Worm (Caenorhabditis elegans) whole organism, L2 larva: ENCODE results near the gene srx-23.

Experiments used
- fos-1 ChIP-seq: fragments of 150-350 bp; optimal IDR thresholded peaks from 2 replicates; lab custom pipeline; 2014; ENCODE audit warnings: missing biosample characterization, missing genetic modification characterization
- mab-5 ChIP-seq: fragments of 150-350 bp; optimal IDR thresholded peaks from 2 replicates; lab custom pipeline; 2014; ENCODE audit warnings: missing biosample characterization, missing genetic modification characterization
- nhr-23 ChIP-seq: fragments of 150-350 bp; optimal IDR thresholded peaks from 2 replicates; lab custom pipeline; 2014; ENCODE audit warnings: missing biosample characterization, missing genetic modification reagents, missing genetic modification characterization
- skn-1 ChIP-seq: sonication (generic microtip); optimal IDR thresholded peaks from 2 replicates; lab custom pipeline; 2017; ENCODE audit warnings: missing biosample characterization, missing genetic modification characterization
- snpc-4 ChIP-seq: fragments of 150-350 bp; optimal IDR thresholded peaks from 2 replicates; lab custom pipeline; 2014; ENCODE audit warnings: missing biosample characterization, missing genetic modification characterization
- zag-1 ChIP-seq: fragments of 150-350 bp; optimal IDR thresholded peaks from 2 replicates; lab custom pipeline; 2014; ENCODE audit warnings: missing biosample characterization, missing genetic modification characterization
- ztf-11 ChIP-seq: sonication (generic microtip); optimal IDR thresholded peaks from 2 replicates; lab custom pipeline; 2017; ENCODE audit warnings: missing biosample characterization, missing genetic modification characterization

DNA sequence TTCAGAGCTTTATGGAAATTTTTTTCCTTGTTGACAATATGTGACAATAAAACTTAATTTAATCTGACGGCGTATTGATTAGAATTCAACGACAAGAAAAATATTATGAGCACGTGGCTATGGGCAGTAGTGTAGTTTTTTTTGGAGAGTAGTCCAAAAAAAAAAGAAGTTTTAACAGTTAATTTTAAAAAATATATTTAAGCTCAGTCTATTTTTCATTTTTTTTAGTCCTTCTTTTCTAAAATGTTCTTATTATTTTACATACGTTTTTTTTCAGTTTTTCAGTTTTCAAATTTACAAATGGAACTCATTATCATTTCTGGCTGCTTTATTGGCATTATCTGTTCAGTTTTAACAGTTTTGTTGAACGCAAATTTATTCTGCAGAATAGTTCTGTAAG is 26.7 kb downstream of the srx-23 start, which contains the start of gene srbc-39:
- TF ChIP-seq skn-1 (tag; lab: Kevin White, UChicago) (no peak), nhr-23 (no peak), ztf-11 (no peak), snpc-4 (tag; lab: Kevin White, UChicago) (no peak), mab-5 (tag; lab: Kevin White, UChicago) (no peak), zag-1 (tag; lab: Kevin White, UChicago) (no peak), fos-1 (tag; lab: Kevin White, UChicago) (no peak)
